Fruit fly (Drosophila melanogaster) whole organism, embryonic: ENCODE results near the gene CG3515.
A peak's percentile ranks its signal among the peaks of the same experiment; 100 is the strongest.

ENCODE experiments used
- CG10267 ChIP-seq: fragments of 200-800 bp; sonication (Bioruptor generic); optimal IDR thresholded peaks from 2 replicates; lab custom pipeline; 2018; ENCODE audit warnings: missing biosample characterization, mild to moderate bottlenecking, missing genetic modification characterization, moderate library complexity
- CG10274 ChIP-seq: fragments of 200-800 bp; sonication (Bioruptor generic); optimal IDR thresholded peaks from 3 replicates; lab custom pipeline; 2017; ENCODE audit warnings: missing biosample characterization, mild to moderate bottlenecking, missing genetic modification characterization
- CG11247 ChIP-seq: fragments of 200-800 bp; sonication (Bioruptor generic); IDR thresholded peaks from 2 replicates; pipeline ENCODE4 v1.3.6; 2022; ENCODE audit warnings: missing biosample characterization, missing genetic modification characterization
- CG11723 ChIP-seq: fragments of 200-800 bp; sonication (Bioruptor generic); optimal IDR thresholded peaks from 2 replicates; lab custom pipeline; 2017; ENCODE audit warnings: missing biosample characterization, mild to moderate bottlenecking, missing genetic modification characterization
- CG12104 ChIP-seq: fragments of 200-800 bp; sonication (Bioruptor generic); optimal IDR thresholded peaks from 3 replicates; lab custom pipeline; 2016; ENCODE audit warnings: missing biosample characterization, missing genetic modification characterization
- CG15073 ChIP-seq: fragments of 200-800 bp; sonication (Bioruptor generic); optimal IDR thresholded peaks from 2 replicates; lab custom pipeline; 2016; ENCODE audit warnings: missing biosample characterization, missing genetic modification characterization
- CG1529 ChIP-seq: fragments of 200-800 bp; sonication (Bioruptor generic); optimal IDR thresholded peaks from 3 replicates; lab custom pipeline; 2018; ENCODE audit warnings: missing biosample characterization, missing genetic modification characterization
- CG15479 ChIP-seq: fragments of 200-800 bp; sonication (Bioruptor generic); optimal IDR thresholded peaks from 3 replicates; lab custom pipeline; 2019; ENCODE audit warnings: missing biosample characterization, mild to moderate bottlenecking, missing genetic modification characterization, moderate library complexity
- CG17359 ChIP-seq: fragments of 200-800 bp; sonication (Bioruptor generic); optimal IDR thresholded peaks from 3 replicates; lab custom pipeline; 2018; ENCODE audit warnings: missing biosample characterization, mild to moderate bottlenecking, missing genetic modification characterization, moderate library complexity
- CG17612 ChIP-seq: fragments of 200-800 bp; sonication (Bioruptor generic); IDR thresholded peaks from 2 replicates; pipeline ENCODE4 v1.3.6; 2022; ENCODE audit warnings: missing biosample characterization, missing genetic modification characterization
- CG30403 ChIP-seq: fragments of 200-800 bp; sonication (Bioruptor generic); optimal IDR thresholded peaks from 3 replicates; lab custom pipeline; 2016; ENCODE audit warnings: missing biosample characterization, missing genetic modification characterization
- CG3847 ChIP-seq: fragments of 200-800 bp; sonication (Bioruptor generic); IDR thresholded peaks from 2 replicates; pipeline ENCODE4 v1.3.6; 2022; ENCODE audit warnings: missing biosample characterization, missing genetic modification characterization
- CG4328 ChIP-seq: fragments of 200-800 bp; sonication (Bioruptor generic); optimal IDR thresholded peaks from 3 replicates; lab custom pipeline; 2017; ENCODE audit warnings: missing biosample characterization, missing genetic modification reagents, missing genetic modification characterization
- CG5180 ChIP-seq: fragments of 200-800 bp; sonication (Bioruptor generic); optimal IDR thresholded peaks from 3 replicates; lab custom pipeline; 2017; ENCODE audit warnings: missing biosample characterization, missing genetic modification characterization, mild to moderate bottlenecking, moderate library complexity, missing genetic modification reagents
- CG7963 ChIP-seq: fragments of 200-800 bp; sonication (Bioruptor generic); IDR thresholded peaks from 3 replicates; pipeline ENCODE4 v1.3.6; 2022; ENCODE audit warnings: missing biosample characterization, missing genetic modification characterization; ENCODE audit not compliant: partially characterized antibody
- CG8290 ChIP-seq, 3 experiments: fragments of 200-800 bp; sonication (Bioruptor generic); optimal IDR thresholded peaks; 2 replicates each; lab custom pipeline; 2016 to 2019; ENCODE audit warnings: missing biosample characterization in 3 of 3, missing genetic modification characterization in 3 of 3, mild to moderate bottlenecking in 2 of 3, moderate library complexity in 1 of 3
- CG9215 ChIP-seq: fragments of 200-800 bp; sonication (Bioruptor generic); IDR thresholded peaks from 2 replicates; pipeline ENCODE4 v1.3.6; 2022; ENCODE audit warnings: missing biosample characterization, missing genetic modification characterization
- Doc3 ChIP-seq: fragments of 200-800 bp; sonication (Bioruptor generic); IDR thresholded peaks from 3 replicates; pipeline ENCODE4 v1.3.6; 2022; ENCODE audit warnings: missing biosample characterization, missing genetic modification characterization; ENCODE audit not compliant: partially characterized antibody
- Dref ChIP-seq: fragments of 200-800 bp; sonication (Bioruptor generic); IDR thresholded peaks from 2 replicates; pipeline ENCODE4 v1.3.6; 2022; ENCODE audit warnings: missing biosample characterization, missing genetic modification characterization
- E2f2 ChIP-seq: fragments of 200-800 bp; sonication (Bioruptor generic); IDR thresholded peaks from 2 replicates; pipeline ENCODE4 v1.3.6; 2022; ENCODE audit warnings: missing biosample characterization, missing genetic modification characterization
- H2.0 ChIP-seq: fragments of 200-800 bp; sonication (Bioruptor generic); IDR thresholded peaks from 2 replicates; pipeline ENCODE4 v1.3.6; 2022; ENCODE audit warnings: missing biosample characterization, missing genetic modification characterization
- HHEX ChIP-seq: fragments of 200-800 bp; sonication (Bioruptor generic); optimal IDR thresholded peaks from 3 replicates; lab custom pipeline; 2017; ENCODE audit warnings: missing biosample characterization, mild to moderate bottlenecking, missing genetic modification characterization, missing genetic modification reagents
- HLH3B ChIP-seq: fragments of 200-800 bp; sonication (Bioruptor generic); IDR thresholded peaks from 2 replicates; pipeline ENCODE4 v1.3.6; 2022; ENCODE audit warnings: missing biosample characterization, missing genetic modification characterization
- HLH54F ChIP-seq: fragments of 200-800 bp; sonication (Bioruptor generic); optimal IDR thresholded peaks from 3 replicates; lab custom pipeline; 2016; ENCODE audit warnings: missing biosample characterization, missing genetic modification characterization
- Hsf ChIP-seq: fragments of 200-800 bp; sonication (Bioruptor generic); optimal IDR thresholded peaks from 3 replicates; lab custom pipeline; 2016; ENCODE audit warnings: missing biosample characterization, missing genetic modification characterization
- Lpt ChIP-seq: fragments of >200 bp; optimal IDR thresholded peaks from 2 replicates; lab custom pipeline; 2018; ENCODE audit warnings: missing biosample characterization, missing genetic modification characterization
- MESR4 ChIP-seq: fragments of 200-800 bp; sonication (Bioruptor generic); optimal IDR thresholded peaks from 2 replicates; lab custom pipeline; 2018; ENCODE audit warnings: missing biosample characterization, mild to moderate bottlenecking, missing genetic modification characterization, moderate library complexity
- Optix ChIP-seq: fragments of 200-800 bp; sonication (Bioruptor generic); IDR thresholded peaks from 3 replicates; pipeline ENCODE4 v1.3.6; 2022; ENCODE audit warnings: missing biosample characterization, missing genetic modification characterization
- Ssrp ChIP-seq: fragments of 200-800 bp; sonication (Bioruptor generic); optimal IDR thresholded peaks from 2 replicates; lab custom pipeline; 2018; ENCODE audit warnings: missing biosample characterization, mild to moderate bottlenecking, missing genetic modification characterization, moderate library complexity
- Taf1 ChIP-seq: fragments of 200-800 bp; sonication (Bioruptor generic); IDR thresholded peaks from 2 replicates; pipeline ENCODE4 v1.3.6; 2022; ENCODE audit warnings: missing biosample characterization, missing genetic modification characterization
- ash1 ChIP-seq: fragments of 200-800 bp; sonication (Bioruptor generic); optimal IDR thresholded peaks from 2 replicates; lab custom pipeline; 2018; ENCODE audit warnings: missing biosample characterization, mild to moderate bottlenecking, missing genetic modification characterization
- bbx ChIP-seq: fragments of 200-800 bp; sonication (Bioruptor generic); IDR thresholded peaks from 2 replicates; pipeline ENCODE4 v1.3.6; 2022; ENCODE audit warnings: missing biosample characterization, missing genetic modification characterization; ENCODE audit not compliant: partially characterized antibody
- cato ChIP-seq: fragments of 200-800 bp; sonication (Bioruptor generic); optimal IDR thresholded peaks from 2 replicates; lab custom pipeline; 2016; ENCODE audit warnings: missing biosample characterization, missing genetic modification characterization, borderline replicate concordance
- dmrt11E ChIP-seq: fragments of 200-800 bp; sonication (Bioruptor generic); optimal IDR thresholded peaks from 3 replicates; lab custom pipeline; 2018; ENCODE audit warnings: missing biosample characterization, mild to moderate bottlenecking, missing genetic modification characterization, moderate library complexity
- gcm ChIP-seq: fragments of 200-800 bp; sonication (Bioruptor generic); optimal IDR thresholded peaks from 2 replicates; lab custom pipeline; 2019; ENCODE audit warnings: missing biosample characterization, mild to moderate bottlenecking, missing genetic modification characterization, moderate library complexity
- gem ChIP-seq: fragments of 200-800 bp; sonication (Bioruptor generic); optimal IDR thresholded peaks from 2 replicates; lab custom pipeline; 2019; ENCODE audit warnings: missing biosample characterization, mild to moderate bottlenecking, missing genetic modification characterization, moderate library complexity
- insv ChIP-seq, 2 experiments: fragments of 200-800 bp; sonication (Bioruptor generic); optimal IDR thresholded peaks; 3 replicates each; lab custom pipeline; 2016 to 2018; ENCODE audit warnings: missing biosample characterization in 2 of 2, missing genetic modification characterization in 2 of 2
- kah ChIP-seq: fragments of 200-800 bp; sonication (Bioruptor generic); optimal IDR thresholded peaks from 2 replicates; lab custom pipeline; 2018; ENCODE audit warnings: missing biosample characterization, mild to moderate bottlenecking, missing genetic modification characterization
- kay ChIP-seq: fragments of 200-800 bp; sonication (Bioruptor generic); optimal IDR thresholded peaks from 2 replicates; lab custom pipeline; 2016; ENCODE audit warnings: missing biosample characterization, missing genetic modification characterization
- ken ChIP-seq: fragments of 200-800 bp; sonication (Bioruptor generic); IDR thresholded peaks from 3 replicates; pipeline ENCODE4 v1.3.6; 2022; ENCODE audit warnings: missing biosample characterization, missing genetic modification characterization
- knrl ChIP-seq: fragments of 200-800 bp; sonication (Bioruptor generic); IDR thresholded peaks from 3 replicates; pipeline ENCODE4 v1.3.6; 2022; ENCODE audit warnings: missing biosample characterization, missing genetic modification characterization; ENCODE audit not compliant: partially characterized antibody
- lov ChIP-seq, 2 experiments: fragments of 200-800 bp in 1 of 2; fragments of >200 bp in 1 of 2; sonication (Bioruptor generic) in 1 of 2; IDR thresholded peaks in 1 of 2; optimal IDR thresholded peaks in 1 of 2; 2 replicates in 1 of 2; 3 replicates in 1 of 2; pipeline versions ENCODE4 v1.3.6 to Lab custom; 2017 to 2022; ENCODE audit warnings: missing biosample characterization in 1 of 2, missing genetic modification characterization in 1 of 2
- p53 ChIP-seq: fragments of 200-800 bp; sonication (Bioruptor generic); optimal IDR thresholded peaks from 2 replicates; lab custom pipeline; 2016; ENCODE audit warnings: missing biosample characterization, missing genetic modification characterization
- pan ChIP-seq, 4 experiments: fragments of >200 bp in 3 of 4; fragments of 200-800 bp in 1 of 4; sonication (Bioruptor generic) in 1 of 4; optimal IDR thresholded peaks in 3 of 4; IDR thresholded peaks in 1 of 4; 2 replicates each; pipeline versions ENCODE4 v1.3.6 to Lab custom; 2017 to 2022; ENCODE audit warnings: missing biosample characterization in 2 of 4, missing genetic modification characterization in 2 of 4, mixed read lengths in 1 of 4
- pb ChIP-seq: fragments of 200-800 bp; sonication (Bioruptor generic); optimal IDR thresholded peaks from 3 replicates; lab custom pipeline; 2016; ENCODE audit warnings: missing biosample characterization, missing genetic modification characterization
- row ChIP-seq: fragments of 200-800 bp; sonication (Bioruptor generic); IDR thresholded peaks from 3 replicates; pipeline ENCODE4 v1.3.6; 2022; ENCODE audit warnings: missing biosample characterization, missing genetic modification characterization
- ttk ChIP-seq: fragments of 200-800 bp; sonication (Bioruptor generic); IDR thresholded peaks from 2 replicates; pipeline ENCODE4 v2.1.2; 2022; ENCODE audit warnings: missing biosample characterization, missing genetic modification characterization

The CG3515 gene

dm6 chr2L:2576565-2577360 is 24.1 kb upstream of the CG3515 start, which contains the start of gene insv (continued):
- TF ChIP-seq CG30403 (GFP tag; lab: Kevin White, UChicago) = peak; percentile 5
- no peak for TF ChIP-seq ken (GFP tag; lab: Robert Waterston, UW)
- TF ChIP-seq CG4328 (GFP tag; lab: Kevin White, UChicago) = no peak
- TF ChIP-seq Taf1 = no peak
- 0 out of 2 replicates have a peak, but pooled peaks have one; percentile 13 for TF ChIP-seq HLH3B (GFP tag; lab: Robert Waterston, UW)
- TF ChIP-seq insv (GFP tag; optimal IDR thresholded peaks at IDR 0.05; lab: Kevin White, UChicago) = peak; percentile 25 to 99
- no peak for TF ChIP-seq CG10274 (GFP tag; lab: Kevin White, UChicago)
- TF ChIP-seq Lpt (GFP tag; lab: Kevin White, UChicago) = no peak
- TF ChIP-seq row (GFP tag; lab: Robert Waterston, UW) = peak; percentile 68
- no peak for TF ChIP-seq CG11723 (GFP tag; lab: Kevin White, UChicago)
- no peak for TF ChIP-seq HHEX (GFP tag; lab: Kevin White, UChicago)
- TF ChIP-seq Doc3 (GFP tag; lab: Robert Waterston, UW) = peak; percentile 68
- TF ChIP-seq gcm = no peak
- TF ChIP-seq CG17612 = no peak
- TF ChIP-seq kay (GFP tag; lab: Kevin White, UChicago) = no peak
- no peak for TF ChIP-seq CG9215 (GFP tag; lab: Robert Waterston, UW)
- peak; percentile 16 for TF ChIP-seq dmrt11E (tag; lab: Kevin White, UChicago)
- TF ChIP-seq pan (optimal IDR thresholded peaks at IDR 0.05; lab: Kevin White, UChicago) = no peak
- TF ChIP-seq pan (GFP tag; optimal IDR thresholded peaks at IDR 0.05 in 1 of 2, IDR thresholded peaks at IDR 0.05 in 1 of 2) = no peak
- TF ChIP-seq CG1529 = no peak
- TF ChIP-seq Hsf (GFP tag; lab: Kevin White, UChicago) = no peak
- no peak for TF ChIP-seq CG15073 (GFP tag; lab: Kevin White, UChicago)
- TF ChIP-seq CG11247 (GFP tag; lab: Robert Waterston, UW) = no peak
- TF ChIP-seq CG12104 = no peak
- peak; percentile 15 for TF ChIP-seq MESR4 (GFP tag; lab: Kevin White, UChicago)
- TF ChIP-seq kah (GFP tag; lab: Kevin White, UChicago) = peak; percentile 76
- TF ChIP-seq CG7963 = no peak
- no peak for TF ChIP-seq Optix (GFP tag; lab: Robert Waterston, UW)
- 0 out of 2 replicates have a peak, but pooled peaks have one; percentile 7 for TF ChIP-seq CG3847
- TF ChIP-seq cato (GFP tag; lab: Kevin White, UChicago) = no peak
- TF ChIP-seq CG8290 (GFP tag; optimal IDR thresholded peaks at IDR 0.05; lab: Kevin White, UChicago) = no peak
- no peak for TF ChIP-seq CG8290 (tag; optimal IDR thresholded peaks at IDR 0.05; lab: Kevin White, UChicago)
- peak; percentile 3 for TF ChIP-seq HLH54F
- no peak for TF ChIP-seq gem (tag; lab: Kevin White, UChicago)
- peak; percentile 59; the same call in 2 of the 3 replicates for TF ChIP-seq knrl (GFP tag; lab: Robert Waterston, UW)
- no peak for TF ChIP-seq ttk (GFP tag; lab: Robert Waterston, UW)
- TF ChIP-seq pb (GFP tag; lab: Kevin White, UChicago) = no peak
- TF ChIP-seq ash1 (GFP tag; lab: Kevin White, UChicago) = no peak
- no peak for TF ChIP-seq CG10267 (tag; lab: Kevin White, UChicago)
- TF ChIP-seq H2.0 (GFP tag; lab: Robert Waterston, UW) = no peak
- no peak for TF ChIP-seq Dref (GFP tag; lab: Robert Waterston, UW)
- peak; percentile 9 for TF ChIP-seq CG15479 (GFP tag; lab: Kevin White, UChicago)
- TF ChIP-seq Ssrp = no peak
- TF ChIP-seq bbx = peak; percentile 39; the same call in 1 of the 2 replicates
- TF ChIP-seq lov (optimal IDR thresholded peaks at IDR 0.05; lab: Kevin White, UChicago) = no peak
- TF ChIP-seq lov (GFP tag; IDR thresholded peaks at IDR 0.05; lab: Robert Waterston, UW) = no peak
- TF ChIP-seq CG17359 = no peak
- no peak for TF ChIP-seq p53 (GFP tag; lab: Kevin White, UChicago)
- 0 out of 2 replicates have a peak, but pooled peaks have one; percentile 9 for TF ChIP-seq E2f2 (GFP tag; lab: Robert Waterston, UW)
- no peak for TF ChIP-seq CG5180 (GFP tag; lab: Kevin White, UChicago)
